Fruit fly (Drosophila melanogaster) whole organism, embryonic: ENCODE data around the gene dlt.
A peak's percentile ranks its signal among the peaks of the same experiment; 100 is the strongest.

Experiments used
- Adf1 ChIP-seq: fragments of 200-800 bp; sonication (Bioruptor generic); IDR thresholded peaks from 2 replicates; pipeline ENCODE4 v1.3.6; 2022; ENCODE audit warnings: missing biosample characterization, missing genetic modification characterization
- Bgb ChIP-seq: fragments of 200-800 bp; sonication (Bioruptor generic); IDR thresholded peaks from 2 replicates; pipeline ENCODE4 v1.3.6; 2022; ENCODE audit warnings: missing biosample characterization, missing genetic modification characterization; ENCODE audit not compliant: partially characterized antibody
- CG10565 ChIP-seq: fragments of 200-800 bp; sonication (Bioruptor generic); optimal IDR thresholded peaks from 3 replicates; lab custom pipeline; 2016; ENCODE audit warnings: missing biosample characterization, mild to moderate bottlenecking, missing genetic modification characterization
- CG11696 ChIP-seq: fragments of 200-800 bp; sonication (Bioruptor generic); IDR thresholded peaks from 2 replicates; pipeline ENCODE4 v1.3.6; 2022; ENCODE audit warnings: missing biosample characterization, missing genetic modification characterization
- CG12104 ChIP-seq: fragments of 200-800 bp; sonication (Bioruptor generic); optimal IDR thresholded peaks from 3 replicates; lab custom pipeline; 2016; ENCODE audit warnings: missing biosample characterization, missing genetic modification characterization
- CG13424 ChIP-seq: fragments of 200-800 bp; sonication (Bioruptor generic); optimal IDR thresholded peaks from 2 replicates; lab custom pipeline; 2019; ENCODE audit warnings: missing biosample characterization, mild to moderate bottlenecking, missing genetic modification characterization, moderate library complexity
- CG15011 ChIP-seq: fragments of 200-800 bp; sonication (Bioruptor generic); optimal IDR thresholded peaks from 3 replicates; lab custom pipeline; 2018; ENCODE audit warnings: missing biosample characterization, mild to moderate bottlenecking, missing genetic modification characterization
- CG1603 ChIP-seq: fragments of 200-800 bp; sonication (Bioruptor generic); optimal IDR thresholded peaks from 2 replicates; lab custom pipeline; 2019; ENCODE audit warnings: missing biosample characterization, mild to moderate bottlenecking, missing genetic modification characterization, moderate library complexity
- CG16863 ChIP-seq: fragments of 200-800 bp; sonication (Bioruptor generic); optimal IDR thresholded peaks from 3 replicates; lab custom pipeline; 2016; ENCODE audit warnings: missing biosample characterization, missing genetic modification characterization
- CG17328 ChIP-seq: fragments of 200-800 bp; sonication (Bioruptor generic); IDR thresholded peaks from 2 replicates; pipeline ENCODE4 v1.3.6; 2022; ENCODE audit warnings: missing biosample characterization, missing genetic modification characterization
- CG17359 ChIP-seq: fragments of 200-800 bp; sonication (Bioruptor generic); optimal IDR thresholded peaks from 3 replicates; lab custom pipeline; 2018; ENCODE audit warnings: missing biosample characterization, mild to moderate bottlenecking, missing genetic modification characterization, moderate library complexity
- CG32532 ChIP-seq: fragments of 200-800 bp; sonication (Bioruptor generic); IDR thresholded peaks from 2 replicates; pipeline ENCODE4 v1.3.6; 2022; ENCODE audit warnings: missing biosample characterization, missing genetic modification characterization
- CG3407 ChIP-seq: fragments of 200-800 bp; sonication (Bioruptor generic); optimal IDR thresholded peaks from 2 replicates; lab custom pipeline; 2018; ENCODE audit warnings: missing biosample characterization, mild to moderate bottlenecking, missing genetic modification characterization
- CG4328 ChIP-seq: fragments of 200-800 bp; sonication (Bioruptor generic); optimal IDR thresholded peaks from 3 replicates; lab custom pipeline; 2017; ENCODE audit warnings: missing biosample characterization, missing genetic modification reagents, missing genetic modification characterization
- CG6654 ChIP-seq: fragments of 200-800 bp; sonication (Bioruptor generic); optimal IDR thresholded peaks from 2 replicates; lab custom pipeline; 2017; ENCODE audit warnings: missing biosample characterization, mild to moderate bottlenecking, missing genetic modification characterization
- CG6765 ChIP-seq: fragments of 200-800 bp; sonication (Bioruptor generic); optimal IDR thresholded peaks from 3 replicates; lab custom pipeline; 2017; ENCODE audit warnings: missing biosample characterization, mild to moderate bottlenecking, missing genetic modification characterization
- CG9215 ChIP-seq: fragments of 200-800 bp; sonication (Bioruptor generic); IDR thresholded peaks from 2 replicates; pipeline ENCODE4 v1.3.6; 2022; ENCODE audit warnings: missing biosample characterization, missing genetic modification characterization
- CTCF ChIP-seq: fragments of 200-800 bp; sonication (Bioruptor generic); optimal IDR thresholded peaks from 2 replicates; lab custom pipeline; 2017; ENCODE audit warnings: missing biosample characterization, mild to moderate bottlenecking, missing genetic modification characterization, moderate library complexity
- D19A ChIP-seq: fragments of 200-800 bp; optimal IDR thresholded peaks from 3 replicates; lab custom pipeline; 2019; ENCODE audit warnings: missing biosample characterization, mild to moderate bottlenecking, missing genetic modification characterization, moderate library complexity
- Dref ChIP-seq: fragments of 200-800 bp; sonication (Bioruptor generic); IDR thresholded peaks from 2 replicates; pipeline ENCODE4 v1.3.6; 2022; ENCODE audit warnings: missing biosample characterization, missing genetic modification characterization
- HHEX ChIP-seq: fragments of 200-800 bp; sonication (Bioruptor generic); optimal IDR thresholded peaks from 3 replicates; lab custom pipeline; 2017; ENCODE audit warnings: missing biosample characterization, mild to moderate bottlenecking, missing genetic modification characterization, missing genetic modification reagents
- HLH4C ChIP-seq: fragments of 200-800 bp; sonication (Bioruptor generic); IDR thresholded peaks from 3 replicates; pipeline ENCODE4 v1.3.6; 2022; ENCODE audit warnings: missing biosample characterization, missing genetic modification characterization; ENCODE audit not compliant: partially characterized antibody
- Hmr ChIP-seq: fragments of 200-800 bp; sonication (Bioruptor generic); optimal IDR thresholded peaks from 3 replicates; lab custom pipeline; 2017; ENCODE audit warnings: mild to moderate bottlenecking, missing biosample characterization, missing genetic modification reagents, missing genetic modification characterization
- Kr ChIP-seq: fragments of 200-800 bp; sonication (Bioruptor generic); optimal IDR thresholded peaks from 2 replicates; lab custom pipeline; 2017; ENCODE audit warnings: missing biosample characterization, mild to moderate bottlenecking, missing genetic modification characterization
- Nf-YB ChIP-seq: fragments of 200-800 bp; sonication (Bioruptor generic); optimal IDR thresholded peaks from 3 replicates; lab custom pipeline; 2019; ENCODE audit warnings: missing biosample characterization, mild to moderate bottlenecking, missing genetic modification characterization, moderate library complexity
- Stat92E ChIP-seq, 3 experiments: fragments of >200 bp in 2 of 3; fragments of 200-800 bp in 1 of 3; sonication (Bioruptor generic) in 1 of 3; optimal IDR thresholded peaks; 2 replicates each; lab custom pipeline; 2017 to 2019; ENCODE audit warnings: missing biosample characterization in 3 of 3, missing genetic modification characterization in 3 of 3, mild to moderate bottlenecking in 1 of 3, moderate library complexity in 1 of 3
- Trl ChIP-seq, 3 experiments: fragments of >200 bp in 2 of 3; fragments of 200-800 bp in 1 of 3; sonication (Bioruptor generic) in 1 of 3; optimal IDR thresholded peaks; 2 replicates in 1 of 3; 3 replicates in 2 of 3; lab custom pipeline; 2016 to 2017; ENCODE audit warnings: missing biosample characterization in 1 of 3, missing genetic modification characterization in 1 of 3
- Usf ChIP-seq: fragments of 200-800 bp; sonication (Bioruptor generic); optimal IDR thresholded peaks from 2 replicates; lab custom pipeline; 2017; ENCODE audit warnings: missing genotype, missing biosample characterization, missing genetic modification characterization
- ash1 ChIP-seq: fragments of 200-800 bp; sonication (Bioruptor generic); optimal IDR thresholded peaks from 2 replicates; lab custom pipeline; 2018; ENCODE audit warnings: missing biosample characterization, mild to moderate bottlenecking, missing genetic modification characterization
- bowl ChIP-seq: fragments of 200-800 bp; sonication (Bioruptor generic); IDR thresholded peaks from 2 replicates; pipeline ENCODE4 v1.3.6; 2022; ENCODE audit warnings: missing biosample characterization, missing genetic modification characterization
- cas ChIP-seq: fragments of 200-800 bp; sonication (Bioruptor generic); IDR thresholded peaks from 2 replicates; pipeline ENCODE4 v1.3.6; 2022; ENCODE audit warnings: missing biosample characterization, missing genetic modification characterization
- cg ChIP-seq: fragments of 200-800 bp; sonication (Bioruptor generic); optimal IDR thresholded peaks from 3 replicates; lab custom pipeline; 2019; ENCODE audit warnings: missing biosample characterization, mild to moderate bottlenecking, missing genetic modification characterization, moderate library complexity
- ci ChIP-seq: fragments of 200-800 bp; sonication (Bioruptor generic); IDR thresholded peaks from 3 replicates; pipeline ENCODE4 v1.3.6; 2022; ENCODE audit warnings: missing biosample characterization, missing genetic modification characterization
- da ChIP-seq: fragments of 200-800 bp; sonication (Bioruptor generic); optimal IDR thresholded peaks from 2 replicates; lab custom pipeline; 2016; ENCODE audit warnings: missing biosample characterization, missing genetic modification characterization
- ewg ChIP-seq: fragments of 200-800 bp; sonication (Bioruptor generic); optimal IDR thresholded peaks from 3 replicates; lab custom pipeline; 2017; ENCODE audit warnings: mild to moderate bottlenecking, missing biosample characterization, missing genetic modification reagents, missing genetic modification characterization
- fd3F ChIP-seq: fragments of 200-800 bp; sonication (Bioruptor generic); optimal IDR thresholded peaks from 2 replicates; lab custom pipeline; 2018; ENCODE audit warnings: missing biosample characterization, mild to moderate bottlenecking, missing genetic modification characterization, moderate library complexity
- gcm ChIP-seq: fragments of 200-800 bp; sonication (Bioruptor generic); optimal IDR thresholded peaks from 2 replicates; lab custom pipeline; 2019; ENCODE audit warnings: missing biosample characterization, mild to moderate bottlenecking, missing genetic modification characterization, moderate library complexity
- gro ChIP-seq: fragments of 200-800 bp; sonication (Bioruptor generic); optimal IDR thresholded peaks from 2 replicates; lab custom pipeline; 2016; ENCODE audit warnings: missing biosample characterization, missing genetic modification characterization
- lab ChIP-seq: fragments of 200-800 bp; sonication (Bioruptor generic); optimal IDR thresholded peaks from 3 replicates; lab custom pipeline; 2017; ENCODE audit warnings: missing biosample characterization, missing genetic modification characterization, mild to moderate bottlenecking, moderate library complexity, missing genetic modification reagents
- nmo ChIP-seq: fragments of 200-800 bp; sonication (Bioruptor generic); optimal IDR thresholded peaks from 2 replicates; lab custom pipeline; 2018; ENCODE audit warnings: missing biosample characterization, mild to moderate bottlenecking, missing genetic modification characterization, moderate library complexity
- pan ChIP-seq, 4 experiments: fragments of >200 bp in 3 of 4; fragments of 200-800 bp in 1 of 4; sonication (Bioruptor generic) in 1 of 4; optimal IDR thresholded peaks in 3 of 4; IDR thresholded peaks in 1 of 4; 2 replicates each; pipeline versions ENCODE4 v1.3.6 to Lab custom; 2017 to 2022; ENCODE audit warnings: missing biosample characterization in 2 of 4, missing genetic modification characterization in 2 of 4, mixed read lengths in 1 of 4
- pho ChIP-seq: fragments of 200-800 bp; sonication (Bioruptor generic); optimal IDR thresholded peaks from 2 replicates; lab custom pipeline; 2016; ENCODE audit warnings: missing biosample characterization, missing genetic modification characterization
- ranshi ChIP-seq: fragments of 200-800 bp; sonication (Bioruptor generic); IDR thresholded peaks from 2 replicates; pipeline ENCODE4 v1.3.6; 2022; ENCODE audit warnings: missing biosample characterization, missing genetic modification characterization
- salm ChIP-seq: fragments of 200-800 bp; sonication (Bioruptor generic); optimal IDR thresholded peaks from 2 replicates; lab custom pipeline; 2018; ENCODE audit warnings: missing biosample characterization, mild to moderate bottlenecking, missing genetic modification characterization
- sens ChIP-seq: fragments of 200-800 bp; sonication (Bioruptor generic); peaks from one replicate; lab custom pipeline; 2016; ENCODE audit warnings: missing biosample characterization, missing genetic modification characterization
- sr ChIP-seq: fragments of 200-800 bp; sonication (Bioruptor generic); IDR thresholded peaks from 3 replicates; pipeline ENCODE4 v1.3.6; 2022; ENCODE audit warnings: missing biosample characterization, missing genetic modification characterization
- twi ChIP-seq: fragments of 200-800 bp; optimal IDR thresholded peaks from 2 replicates; lab custom pipeline; 2019; ENCODE audit warnings: missing biosample characterization, mild to moderate bottlenecking, missing genetic modification characterization, moderate library complexity
- zen2 ChIP-seq: fragments of 200-800 bp; sonication (Bioruptor generic); IDR thresholded peaks from 3 replicates; pipeline ENCODE4 v1.3.6; 2022; ENCODE audit warnings: missing biosample characterization, missing genetic modification characterization; ENCODE audit not compliant: partially characterized antibody

Gene dlt

dm6 chr3L:1794164-1794942 lies 775 bp downstream of the dlt start (continued):
- TF ChIP-seq salm (tag; lab: Kevin White, UChicago) (peak; percentile 52), Usf (no peak), cg (GFP tag; lab: Kevin White, UChicago) (peak; percentile 88), CG4328 (GFP tag; lab: Kevin White, UChicago) (peak; percentile 20), sens (peak; percentile 28), Adf1 (peak; percentile 64), cas (no peak), sr (GFP tag; lab: Robert Waterston, UW) (no peak), lab (peak; percentile 78), HHEX (GFP tag; lab: Kevin White, UChicago) (peak; percentile 27), pan (optimal IDR thresholded peaks at IDR 0.05; lab: Kevin White, UChicago) (no peak), pan (GFP tag; optimal IDR thresholded peaks at IDR 0.05 in 1 of 2, IDR thresholded peaks at IDR 0.05 in 1 of 2) (no peak), CG13424 (no peak), twi (tag; lab: Kevin White, UChicago) (no peak), CG17328 (GFP tag; lab: Robert Waterston, UW) (no peak), CG6654 (GFP tag; lab: Kevin White, UChicago) (no peak), ash1 (peak; percentile 73), ci (GFP tag; lab: Robert Waterston, UW) (peak; percentile 80), fd3F (GFP tag; lab: Kevin White, UChicago) (no peak), CG11696 (GFP tag; lab: Robert Waterston, UW) (0 out of 2 replicates have a peak, but pooled peaks have one; percentile 16), Stat92E (GFP tag; optimal IDR thresholded peaks at IDR 0.05; lab: Kevin White, UChicago) (no peak), CG3407 (GFP tag; lab: Kevin White, UChicago) (no peak), ranshi (GFP tag; lab: Robert Waterston, UW) (peak; percentile 11; the same call in 1 of the 2 replicates), da (no peak), HLH4C (no peak), pho (GFP tag; lab: Kevin White, UChicago) (no peak), Nf-YB (GFP tag; lab: Kevin White, UChicago) (peak; percentile 23), CG16863 (GFP tag; lab: Kevin White, UChicago) (no peak), gcm (GFP tag; lab: Kevin White, UChicago) (no peak), CG32532 (peak; percentile 50; the same call in 1 of the 2 replicates), zen2 (GFP tag; lab: Robert Waterston, UW) (no peak), CG9215 (GFP tag; lab: Robert Waterston, UW) (no peak), Bgb (no peak; the same call in 1 of the 2 replicates), bowl (GFP tag; lab: Robert Waterston, UW) (peak; percentile 48; the same call in 1 of the 2 replicates), ewg (GFP tag; lab: Kevin White, UChicago) (no peak), Kr (GFP tag; lab: Kevin White, UChicago) (no peak), CG17359 (peak; percentile 37), CG1603 (tag; lab: Kevin White, UChicago) (no peak), CG6765 (peak; percentile 66), CTCF (GFP tag; lab: Kevin White, UChicago) (no peak), Hmr (peak; percentile 68), Dref (GFP tag; lab: Robert Waterston, UW) (0 out of 2 replicates have a peak, but pooled peaks have one; percentile 35), nmo (GFP tag; lab: Kevin White, UChicago) (peak; percentile 17), CG10565 (GFP tag; lab: Kevin White, UChicago) (no peak), D19A (tag; lab: Kevin White, UChicago) (no peak), CG12104 (GFP tag; lab: Kevin White, UChicago) (peak; percentile 14), gro (GFP tag; lab: Kevin White, UChicago) (peak; percentile 40), Trl (optimal IDR thresholded peaks at IDR 0.05; lab: Kevin White, UChicago) (peak; percentile 86 to 97), Trl (GFP tag; optimal IDR thresholded peaks at IDR 0.05; lab: Kevin White, UChicago) (peak; percentile 8), CG15011 (GFP tag; lab: Kevin White, UChicago) (no peak)
